Fruit fly (Drosophila melanogaster) whole organism, embryonic: ENCODE results near the gene CG46440.

Source experiments
- ATbp ChIP-seq: fragments of 200-800 bp; sonication (Bioruptor generic); optimal IDR thresholded peaks from 2 replicates; lab custom pipeline; 2017; ENCODE audit warnings: missing biosample characterization, mild to moderate bottlenecking, missing genetic modification characterization, missing genetic modification reagents
- CG11247 ChIP-seq: fragments of 200-800 bp; sonication (Bioruptor generic); IDR thresholded peaks from 2 replicates; pipeline ENCODE4 v1.3.6; 2022; ENCODE audit warnings: missing biosample characterization, missing genetic modification characterization
- CG11695 ChIP-seq: fragments of 200-800 bp; sonication (Bioruptor generic); IDR thresholded peaks from 3 replicates; pipeline ENCODE4 v1.3.6; 2022; ENCODE audit warnings: missing biosample characterization, missing genetic modification characterization
- CG12236 ChIP-seq: fragments of 200-800 bp; sonication (Bioruptor generic); optimal IDR thresholded peaks from 2 replicates; lab custom pipeline; 2016; ENCODE audit warnings: missing biosample characterization, missing genetic modification characterization
- CG12299 ChIP-seq: fragments of 200-800 bp; sonication (Bioruptor generic); optimal IDR thresholded peaks from 2 replicates; lab custom pipeline; 2018; ENCODE audit warnings: missing biosample characterization, mild to moderate bottlenecking, missing genetic modification characterization
- CG13894 ChIP-seq: fragments of 200-800 bp; sonication (Bioruptor generic); optimal IDR thresholded peaks from 3 replicates; lab custom pipeline; 2018; ENCODE audit warnings: missing biosample characterization, mild to moderate bottlenecking, missing genetic modification characterization, moderate library complexity
- CG14710 ChIP-seq: fragments of 200-800 bp; sonication (Bioruptor generic); optimal IDR thresholded peaks from 3 replicates; lab custom pipeline; 2019; ENCODE audit warnings: missing biosample characterization, mild to moderate bottlenecking, missing genetic modification characterization, moderate library complexity
- CG15073 ChIP-seq: fragments of 200-800 bp; sonication (Bioruptor generic); optimal IDR thresholded peaks from 2 replicates; lab custom pipeline; 2016; ENCODE audit warnings: missing biosample characterization, missing genetic modification characterization
- CG15601 ChIP-seq: fragments of 200-800 bp; sonication (Bioruptor generic); optimal IDR thresholded peaks from 3 replicates; lab custom pipeline; 2019; ENCODE audit warnings: missing biosample characterization, mild to moderate bottlenecking, missing genetic modification characterization, moderate library complexity
- CG1602 ChIP-seq: fragments of 200-800 bp; sonication (Bioruptor generic); optimal IDR thresholded peaks from 3 replicates; lab custom pipeline; 2016; ENCODE audit warnings: missing biosample characterization, missing genetic modification characterization
- CG16779 ChIP-seq: fragments of 200-800 bp; sonication (Bioruptor generic); IDR thresholded peaks from 2 replicates; pipeline ENCODE4 v1.3.6; 2022; ENCODE audit warnings: missing biosample characterization, missing genetic modification characterization
- CG17385 ChIP-seq: fragments of 200-800 bp; sonication (Bioruptor generic); optimal IDR thresholded peaks from 3 replicates; lab custom pipeline; 2018; ENCODE audit warnings: missing biosample characterization, mild to moderate bottlenecking, missing genetic modification characterization
- CG17829 ChIP-seq: fragments of 200-800 bp; optimal IDR thresholded peaks from 2 replicates; lab custom pipeline; 2019; ENCODE audit warnings: missing biosample characterization, mild to moderate bottlenecking, missing genetic modification characterization, moderate library complexity
- CG18599 ChIP-seq: fragments of 200-800 bp; sonication (Bioruptor generic); optimal IDR thresholded peaks from 3 replicates; lab custom pipeline; 2017; ENCODE audit warnings: missing biosample characterization, missing genetic modification characterization, mild to moderate bottlenecking, moderate library complexity, missing genetic modification reagents
- CG32532 ChIP-seq: fragments of 200-800 bp; sonication (Bioruptor generic); IDR thresholded peaks from 2 replicates; pipeline ENCODE4 v1.3.6; 2022; ENCODE audit warnings: missing biosample characterization, missing genetic modification characterization
- CG3726 ChIP-seq: fragments of 200-800 bp; sonication (Bioruptor generic); IDR thresholded peaks from 3 replicates; pipeline ENCODE4, ENCODE4 v1.3.6; 2022; ENCODE audit warnings: missing biosample characterization, missing genetic modification characterization
- CG3838 ChIP-seq: fragments of 200-800 bp; sonication (Bioruptor generic); optimal IDR thresholded peaks from 3 replicates; lab custom pipeline; 2016; ENCODE audit warnings: missing biosample characterization, missing genetic modification characterization
- CG5180 ChIP-seq: fragments of 200-800 bp; sonication (Bioruptor generic); optimal IDR thresholded peaks from 3 replicates; lab custom pipeline; 2017; ENCODE audit warnings: missing biosample characterization, missing genetic modification characterization, mild to moderate bottlenecking, moderate library complexity, missing genetic modification reagents
- CG5245 ChIP-seq: fragments of 200-800 bp; sonication (Bioruptor generic); optimal IDR thresholded peaks from 3 replicates; lab custom pipeline; 2016; ENCODE audit warnings: missing biosample characterization, missing genetic modification characterization
- CG6254 ChIP-seq: fragments of 200-800 bp; sonication (Bioruptor generic); optimal IDR thresholded peaks from 3 replicates; lab custom pipeline; 2017; ENCODE audit warnings: mild to moderate bottlenecking, missing biosample characterization, missing genetic modification reagents, missing genetic modification characterization
- CG6654 ChIP-seq: fragments of 200-800 bp; sonication (Bioruptor generic); optimal IDR thresholded peaks from 2 replicates; lab custom pipeline; 2017; ENCODE audit warnings: missing biosample characterization, mild to moderate bottlenecking, missing genetic modification characterization
- CG8290 ChIP-seq, 3 experiments: fragments of 200-800 bp; sonication (Bioruptor generic); optimal IDR thresholded peaks; 2 replicates each; lab custom pipeline; 2016 to 2019; ENCODE audit warnings: missing biosample characterization in 3 of 3, missing genetic modification characterization in 3 of 3, mild to moderate bottlenecking in 2 of 3, moderate library complexity in 1 of 3
- CG9876 ChIP-seq: fragments of 200-800 bp; sonication (Bioruptor generic); optimal IDR thresholded peaks from 2 replicates; lab custom pipeline; 2016; ENCODE audit warnings: missing biosample characterization, missing genetic modification characterization
- Camta ChIP-seq: fragments of 200-800 bp; sonication (Bioruptor generic); optimal IDR thresholded peaks from 2 replicates; lab custom pipeline; 2016; ENCODE audit warnings: missing biosample characterization, missing genetic modification characterization
- D19B ChIP-seq: fragments of 200-800 bp; sonication (Bioruptor generic); optimal IDR thresholded peaks from 2 replicates; lab custom pipeline; 2017; ENCODE audit warnings: missing biosample characterization, mild to moderate bottlenecking, missing genetic modification characterization
- Dbx ChIP-seq: fragments of 200-800 bp; sonication (Bioruptor generic); IDR thresholded peaks from 3 replicates; pipeline ENCODE4 v1.3.6; 2022; ENCODE audit warnings: missing biosample characterization, missing genetic modification characterization
- Dek ChIP-seq: fragments of 200-800 bp; sonication (Bioruptor generic); optimal IDR thresholded peaks from 3 replicates; lab custom pipeline; 2019; ENCODE audit warnings: missing biosample characterization, mild to moderate bottlenecking, missing genetic modification characterization, moderate library complexity
- Dip2 ChIP-seq: fragments of 200-800 bp; sonication (Bioruptor generic); IDR thresholded peaks from 2 replicates; pipeline ENCODE4 v1.3.6; 2022; ENCODE audit warnings: missing biosample characterization, missing genetic modification characterization
- E2f1 ChIP-seq: fragments of 200-800 bp; sonication (Bioruptor generic); IDR thresholded peaks from 2 replicates; pipeline ENCODE4 v1.3.6; 2022; ENCODE audit warnings: missing biosample characterization, missing genetic modification characterization
- Hr39 ChIP-seq: fragments of >200 bp; optimal IDR thresholded peaks from 2 replicates; lab custom pipeline; 2017
- Jarid2 ChIP-seq: fragments of 200-800 bp; sonication (Bioruptor generic); optimal IDR thresholded peaks from 3 replicates; lab custom pipeline; 2017; ENCODE audit warnings: mild to moderate bottlenecking, missing biosample characterization, missing genetic modification reagents, missing genetic modification characterization
- Kr ChIP-seq: fragments of 200-800 bp; sonication (Bioruptor generic); optimal IDR thresholded peaks from 2 replicates; lab custom pipeline; 2017; ENCODE audit warnings: missing biosample characterization, mild to moderate bottlenecking, missing genetic modification characterization
- Nf-YA ChIP-seq: fragments of 200-800 bp; sonication (Bioruptor generic); IDR thresholded peaks from 2 replicates; pipeline ENCODE4 v1.3.6; 2022; ENCODE audit warnings: missing biosample characterization, missing genetic modification characterization
- Oaz ChIP-seq: fragments of 200-800 bp; sonication (Bioruptor generic); IDR thresholded peaks from 2 replicates; pipeline ENCODE4 v1.3.6; 2022; ENCODE audit warnings: missing biosample characterization, missing genetic modification characterization
- Poxn ChIP-seq: fragments of 200-800 bp; sonication (Bioruptor generic); IDR thresholded peaks from 2 replicates; pipeline ENCODE4 v1.3.6; 2022; ENCODE audit warnings: missing biosample characterization, missing genetic modification characterization
- Side ChIP-seq: fragments of 200-800 bp; sonication (Bioruptor generic); optimal IDR thresholded peaks from 2 replicates; lab custom pipeline; 2016; ENCODE audit warnings: missing biosample characterization, missing genetic modification characterization
- Sry-β ChIP-seq: fragments of 200-800 bp; sonication (Bioruptor generic); optimal IDR thresholded peaks from 2 replicates; lab custom pipeline; 2018; ENCODE audit warnings: missing biosample characterization, mild to moderate bottlenecking, missing genetic modification characterization, moderate library complexity
- ac ChIP-seq: fragments of 200-800 bp; sonication (Bioruptor generic); optimal IDR thresholded peaks from 3 replicates; lab custom pipeline; 2017; ENCODE audit warnings: missing biosample characterization, mild to moderate bottlenecking, missing genetic modification characterization
- aop ChIP-seq: fragments of 200-800 bp; sonication (Bioruptor generic); IDR thresholded peaks from 2 replicates; pipeline ENCODE4 v1.3.6; 2022; ENCODE audit warnings: missing biosample characterization, missing genetic modification characterization
- cas ChIP-seq: fragments of 200-800 bp; sonication (Bioruptor generic); IDR thresholded peaks from 2 replicates; pipeline ENCODE4 v1.3.6; 2022; ENCODE audit warnings: missing biosample characterization, missing genetic modification characterization
- cato ChIP-seq: fragments of 200-800 bp; sonication (Bioruptor generic); optimal IDR thresholded peaks from 2 replicates; lab custom pipeline; 2016; ENCODE audit warnings: missing biosample characterization, missing genetic modification characterization, borderline replicate concordance
- fd64A ChIP-seq: fragments of 200-800 bp; sonication (Bioruptor generic); optimal IDR thresholded peaks from 3 replicates; lab custom pipeline; 2018; ENCODE audit warnings: missing biosample characterization, mild to moderate bottlenecking, missing genetic modification characterization
- gcm2 ChIP-seq: fragments of 200-800 bp; sonication (Bioruptor generic); optimal IDR thresholded peaks from 2 replicates; lab custom pipeline; 2016; ENCODE audit warnings: missing biosample characterization, missing genetic modification characterization
- ham ChIP-seq: fragments of 200-800 bp; sonication (Bioruptor generic); IDR thresholded peaks from 2 replicates; pipeline ENCODE4 v1.3.6; 2022; ENCODE audit warnings: missing biosample characterization, missing genetic modification characterization
- inv ChIP-seq: fragments of 200-800 bp; sonication (Bioruptor generic); IDR thresholded peaks from 2 replicates; pipeline ENCODE4 v1.3.6; 2022; ENCODE audit warnings: missing biosample characterization, missing genetic modification characterization; ENCODE audit not compliant: partially characterized antibody
- nau ChIP-seq: fragments of 200-800 bp; sonication (Bioruptor generic); optimal IDR thresholded peaks from 3 replicates; lab custom pipeline; 2017; ENCODE audit warnings: missing biosample characterization, mild to moderate bottlenecking, missing genetic modification characterization, missing genetic modification reagents
- pan ChIP-seq, 4 experiments: fragments of >200 bp in 3 of 4; fragments of 200-800 bp in 1 of 4; sonication (Bioruptor generic) in 1 of 4; optimal IDR thresholded peaks in 3 of 4; IDR thresholded peaks in 1 of 4; 2 replicates each; pipeline versions ENCODE4 v1.3.6 to Lab custom; 2017 to 2022; ENCODE audit warnings: missing biosample characterization in 2 of 4, missing genetic modification characterization in 2 of 4, mixed read lengths in 1 of 4
- row ChIP-seq: fragments of 200-800 bp; sonication (Bioruptor generic); IDR thresholded peaks from 3 replicates; pipeline ENCODE4 v1.3.6; 2022; ENCODE audit warnings: missing biosample characterization, missing genetic modification characterization
- ttk ChIP-seq: fragments of 200-800 bp; sonication (Bioruptor generic); IDR thresholded peaks from 2 replicates; pipeline ENCODE4 v2.1.2; 2022; ENCODE audit warnings: missing biosample characterization, missing genetic modification characterization
- zfh1 ChIP-seq: fragments of 200-800 bp; sonication (Bioruptor generic); IDR thresholded peaks from 3 replicates; pipeline ENCODE4 v1.3.6; 2022; ENCODE audit warnings: missing biosample characterization, missing genetic modification characterization

Gene CG46440

DNA sequence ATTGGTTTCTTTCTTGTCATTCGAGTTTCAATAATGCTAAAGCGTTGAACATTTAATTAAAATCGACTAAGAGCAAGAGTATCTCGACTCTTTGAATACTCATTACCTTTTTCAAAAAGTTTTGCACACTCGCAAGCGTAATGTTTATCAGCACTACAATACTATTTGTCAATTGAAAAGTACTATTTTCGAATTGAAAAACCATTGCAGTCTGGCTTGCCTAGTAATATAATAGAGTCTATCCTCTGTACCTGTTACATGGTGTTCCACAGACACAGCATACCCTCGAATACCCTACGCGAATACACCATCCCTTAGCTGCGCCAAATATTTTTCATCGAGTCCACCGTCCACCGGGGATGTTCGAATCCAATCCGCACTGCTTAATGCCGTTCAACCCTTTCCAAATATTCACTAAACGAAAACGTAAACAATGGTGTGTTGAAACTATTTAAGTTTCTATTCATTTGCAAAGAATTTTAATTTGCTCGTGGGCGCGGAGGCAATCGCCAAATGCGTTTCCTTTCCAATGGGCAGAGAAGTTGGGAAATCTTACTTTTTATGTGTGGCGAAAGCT, 38.9 kb downstream of the CG46440 start (continued):
- TF ChIP-seq CG11247 (GFP tag; lab: Robert Waterston, UW) (no peak), ham (GFP tag; lab: Robert Waterston, UW) (no peak), CG13894 (tag; lab: Kevin White, UChicago) (no peak), Kr (GFP tag; lab: Kevin White, UChicago) (peak; percentile 70), Side (no peak), CG17385 (GFP tag; lab: Kevin White, UChicago) (peak; percentile 13), CG3726 (GFP tag; lab: Robert Waterston, UW) (no peak), CG18599 (GFP tag; lab: Kevin White, UChicago) (no peak), CG12236 (no peak), CG8290 (GFP tag; optimal IDR thresholded peaks at IDR 0.05; lab: Kevin White, UChicago) (no peak), CG8290 (tag; optimal IDR thresholded peaks at IDR 0.05; lab: Kevin White, UChicago) (no peak), cato (GFP tag; lab: Kevin White, UChicago) (no peak), pan (optimal IDR thresholded peaks at IDR 0.05; lab: Kevin White, UChicago) (peak in 1 of 2 experiments; percentile 50), pan (GFP tag; optimal IDR thresholded peaks at IDR 0.05 in 1 of 2, IDR thresholded peaks at IDR 0.05 in 1 of 2) (peak in 1 of 2 experiments; percentile 14), Dip2 (GFP tag; lab: Robert Waterston, UW) (no peak), row (GFP tag; lab: Robert Waterston, UW) (peak; percentile 84), Oaz (0 out of 2 replicates have a peak, but pooled peaks have one; percentile 10), CG6254 (no peak), CG3838 (GFP tag; lab: Kevin White, UChicago) (no peak), Nf-YA (GFP tag; lab: Robert Waterston, UW) (no peak), CG6654 (GFP tag; lab: Kevin White, UChicago) (no peak), CG15073 (no peak), CG5245 (GFP tag; lab: Kevin White, UChicago) (no peak), CG12299 (no peak), zfh1 (0 out of 3 replicates have a peak, but pooled peaks have one; percentile 39), Jarid2 (no peak), CG15601 (tag; lab: Kevin White, UChicago) (peak; percentile 4), Sry-β (no peak), Hr39 (lab: Kevin White, UChicago) (no peak), aop (GFP tag; lab: Robert Waterston, UW) (no peak), CG32532 (GFP tag; lab: Robert Waterston, UW) (peak; percentile 33; the same call in 1 of the 2 replicates), Poxn (GFP tag; lab: Robert Waterston, UW) (no peak), cas (GFP tag; lab: Robert Waterston, UW) (no peak), Dek (tag; lab: Kevin White, UChicago) (no peak), CG17829 (tag; lab: Kevin White, UChicago) (peak; percentile 8), CG16779 (GFP tag; lab: Robert Waterston, UW) (no peak), gcm2 (GFP tag; lab: Kevin White, UChicago) (no peak), ATbp (no peak), CG11695 (0 out of 3 replicates have a peak, but pooled peaks have one; percentile 14), ttk (no peak), Camta (GFP tag; lab: Kevin White, UChicago) (peak; percentile 11), CG5180 (GFP tag; lab: Kevin White, UChicago) (no peak), inv (no peak), CG1602 (GFP tag; lab: Kevin White, UChicago) (no peak), E2f1 (GFP tag; lab: Robert Waterston, UW) (no peak), CG14710 (tag; lab: Kevin White, UChicago) (peak; percentile 38), nau (GFP tag; lab: Kevin White, UChicago) (no peak), ac (no peak), CG9876 (no peak), fd64A (GFP tag; lab: Kevin White, UChicago) (no peak), Dbx (GFP tag; lab: Robert Waterston, UW) (0 out of 3 replicates have a peak, but pooled peaks have one; percentile 19), D19B (GFP tag; lab: Kevin White, UChicago) (peak; percentile 90)
